Worm (Caenorhabditis elegans): Measurements from ENCODE around the gene iff-1.

iff-1 gene

DNA sequence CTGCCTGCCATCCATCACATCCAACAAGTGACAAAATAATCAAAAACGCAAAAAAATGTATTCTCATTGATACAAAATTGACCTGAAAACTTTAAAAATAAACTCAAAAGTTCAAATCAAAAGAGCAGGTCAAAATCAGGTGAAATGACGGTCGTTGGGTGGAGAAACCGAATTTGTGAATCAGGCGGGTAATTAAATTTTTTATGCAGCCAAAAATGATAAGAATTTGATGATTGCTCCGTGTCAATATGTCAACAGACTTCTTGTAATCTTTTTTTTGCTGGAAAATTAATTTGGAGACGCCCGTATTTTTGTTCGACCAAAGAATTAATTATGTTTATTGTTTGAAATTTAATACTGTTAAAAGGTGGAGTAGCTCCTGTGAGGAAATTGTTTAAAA lies 33.1 kb downstream of the iff-1 start, which contains the start of gene ncx-6:
ncx-6 (minus strand) TSS at position 88 of the 400 bp plus-strand sequence.
- peak; percentile 0 for TF ChIP-seq pqm-1 (tag; optimal IDR thresholded peaks at IDR 0.05)
- no peak for TF ChIP-seq nhr-76 (tag; optimal IDR thresholded peaks at IDR 0.05)
- TF ChIP-seq elt-2 (tag; optimal IDR thresholded peaks at IDR 0.05), result peak; percentile 76

DNA sequence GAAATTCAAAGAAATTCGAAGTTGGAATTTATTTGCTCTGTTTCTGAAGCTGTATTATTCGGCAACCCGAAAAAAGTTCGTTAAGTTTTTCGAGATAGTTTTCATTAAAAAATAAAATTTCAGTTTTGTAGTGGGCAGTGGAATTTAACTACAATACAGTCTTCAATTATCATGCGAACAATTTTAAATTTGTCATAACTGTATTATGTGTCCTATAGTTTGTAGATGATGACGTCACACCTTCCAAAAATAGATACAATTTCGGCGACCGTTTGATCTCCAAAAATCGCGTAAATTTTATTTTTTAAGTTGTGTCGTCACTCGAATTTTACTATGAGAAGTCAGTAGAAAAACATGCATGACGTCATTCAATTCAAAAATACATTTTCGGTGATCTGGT lies 33.8 kb downstream of the iff-1 start:
- no peak for TF ChIP-seq nhr-25 (tag; optimal IDR thresholded peaks at IDR 0.05)
- TF ChIP-seq zag-1 (tag; optimal IDR thresholded peaks at IDR 0.05), result no peak
- TF ChIP-seq nhr-237 (tag; optimal IDR thresholded peaks at IDR 0.05), result no peak
- TF ChIP-seq mml-1 (tag; optimal IDR thresholded peaks at IDR 0.05), result no peak
- no peak for TF ChIP-seq daf-12 (tag; optimal IDR thresholded peaks at IDR 0.05)

- TF ChIP-seq ama-1 (optimal IDR thresholded peaks at IDR 0.05) (no peak), sea-2 (GFP tag; optimal IDR thresholded peaks at IDR 0.05) (no peak)
Observed at ce11 chrIII:9711163-9711562, 35.8 kb downstream of the iff-1 start.

DNA sequence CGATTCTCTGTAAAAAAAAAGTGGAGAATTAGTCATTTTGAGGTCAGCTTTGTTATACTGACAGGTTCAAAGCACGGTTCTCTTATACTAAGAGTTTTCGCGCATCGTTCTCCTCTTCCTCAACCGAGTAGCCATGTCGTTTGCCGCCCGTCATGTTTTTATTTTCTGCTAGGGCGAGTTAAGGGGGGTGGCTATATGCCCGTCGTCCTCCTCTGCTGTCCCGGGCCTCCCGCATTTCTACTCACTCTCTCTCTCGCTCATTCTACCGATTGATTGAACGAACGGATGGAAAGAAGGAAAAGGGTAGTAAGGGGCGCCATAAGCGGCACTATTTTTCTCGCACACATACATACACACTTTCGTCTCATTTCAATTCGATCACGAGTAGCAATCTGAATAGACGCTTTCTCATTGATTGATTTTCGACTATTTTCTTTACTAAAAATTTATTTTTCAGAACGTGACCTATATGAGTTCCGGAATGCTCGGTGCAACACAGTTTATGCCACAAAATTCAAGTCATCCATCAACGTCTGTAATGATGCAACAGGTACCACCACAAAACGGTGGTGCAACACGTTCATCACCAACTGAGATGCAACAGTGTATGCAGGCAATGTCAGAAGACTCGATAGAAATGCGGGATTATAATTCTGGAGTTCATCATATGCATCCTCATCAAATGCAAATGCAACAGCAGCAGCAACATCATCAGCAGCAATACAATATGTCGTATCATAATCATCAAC lies 41.7 kb downstream of the iff-1 start:
- TF ChIP-seq egl-5 (tag; optimal IDR thresholded peaks at IDR 0.05) (peak; percentile 18), lin-39 (tag; optimal IDR thresholded peaks at IDR 0.05) (peak; percentile 41), elt-3 (tag; optimal IDR thresholded peaks at IDR 0.05) (no peak)

DNA sequence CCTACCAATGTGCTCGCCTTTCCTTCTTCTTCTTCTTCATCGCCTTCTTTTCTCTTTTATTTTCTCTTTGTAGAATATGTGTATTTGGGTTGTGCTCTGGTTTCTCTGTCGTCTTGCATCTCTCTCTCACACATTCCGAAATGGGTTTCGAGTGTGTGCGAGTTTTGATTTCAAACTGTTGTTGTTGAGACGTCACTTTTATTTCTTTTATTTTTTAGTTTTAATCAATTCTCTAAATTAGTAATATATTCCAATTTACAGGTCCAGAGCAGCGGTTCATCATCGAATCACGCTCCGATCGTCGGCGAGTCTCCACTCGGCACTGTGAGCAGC lies 42.4 kb downstream of the iff-1 start:
- no peak for TF ChIP-seq jun-1 (tag; optimal IDR thresholded peaks at IDR 0.05)
- TF ChIP-seq nhr-12 (tag; optimal IDR thresholded peaks at IDR 0.05), result no peak
- peak; percentile 22 for TF ChIP-seq nfya-1 (tag; optimal IDR thresholded peaks at IDR 0.05; ENCODE audit: insufficient read depth)

DNA sequence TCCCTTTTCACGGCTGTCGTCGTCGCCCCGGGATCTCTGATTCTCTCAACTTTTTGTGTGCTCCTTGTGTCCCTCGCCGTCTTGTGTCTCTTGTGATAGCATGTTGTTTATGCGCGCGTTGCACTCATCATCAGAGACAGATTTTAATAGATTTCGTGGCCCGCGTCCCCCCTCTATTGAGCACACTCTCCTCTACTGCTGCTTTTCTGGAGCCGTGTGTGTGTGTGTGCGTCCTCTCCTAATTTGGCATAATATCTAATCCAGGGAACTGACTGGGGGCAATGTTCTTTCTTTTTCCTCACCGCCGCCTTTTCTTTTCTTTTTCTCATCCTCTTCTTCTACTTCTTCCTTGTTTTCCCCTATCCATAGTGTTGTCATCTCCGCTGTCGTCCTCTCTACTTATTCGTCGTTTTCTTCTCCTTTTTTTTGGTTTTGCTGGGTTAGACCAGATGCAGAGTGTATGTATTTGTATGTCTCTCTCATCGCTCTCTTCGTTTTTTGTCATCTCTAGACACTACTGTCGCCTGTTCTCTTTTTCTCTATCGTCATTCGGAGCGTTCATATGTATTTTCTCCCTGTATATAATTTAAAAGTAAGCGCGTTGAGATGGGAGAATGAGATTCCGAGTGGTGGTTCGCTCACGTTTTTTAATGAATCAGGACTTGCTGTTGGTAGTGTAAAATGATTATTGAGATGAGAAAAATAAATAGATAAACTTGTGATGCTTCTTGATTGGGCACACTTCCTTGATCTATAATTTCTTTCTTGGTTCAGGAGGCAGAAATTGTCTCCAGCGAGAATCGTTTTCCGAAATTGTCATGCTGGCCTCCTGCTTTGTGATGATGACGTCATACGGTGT lies 43.0 kb downstream of the iff-1 start:
- TF ChIP-seq elt-1 (tag; optimal IDR thresholded peaks at IDR 0.05) (no peak), lin-39 (tag; optimal IDR thresholded peaks at IDR 0.05) (peak; percentile 75), daf-12 (tag; optimal IDR thresholded peaks at IDR 0.05) (no peak), ceh-16 (tag; optimal IDR thresholded peaks at IDR 0.05) (no peak), lin-15B (tag; optimal IDR thresholded peaks at IDR 0.05) (no peak), unc-39 (tag; optimal IDR thresholded peaks at IDR 0.05) (no peak), fkh-2 (tag; optimal IDR thresholded peaks at IDR 0.05) (no peak), snpc-4 (tag; optimal IDR thresholded peaks at IDR 0.05) (peak; percentile 3), ceh-82 (tag; optimal IDR thresholded peaks at IDR 0.05) (peak; percentile 37), lsy-12 (tag; optimal IDR thresholded peaks at IDR 0.05) (no peak), jun-1 (tag; optimal IDR thresholded peaks at IDR 0.05) (peak; percentile 2), nhr-23 (tag; optimal IDR thresholded peaks at IDR 0.05) (peak; percentile 45), nhr-77 (tag; optimal IDR thresholded peaks at IDR 0.05) (no peak), egl-5 (tag; optimal IDR thresholded peaks at IDR 0.05) (no peak), ama-1 (optimal IDR thresholded peaks at IDR 0.05) (peak; percentile 3), nhr-11 (tag; optimal IDR thresholded peaks at IDR 0.05) (no peak), fkh-10 (GFP tag; optimal IDR thresholded peaks at IDR 0.05) (no peak), ceh-9 (tag; optimal IDR thresholded peaks at IDR 0.05) (no peak), zag-1 (tag; optimal IDR thresholded peaks at IDR 0.05) (peak; percentile 20), pha-4 (tag; optimal IDR thresholded peaks at IDR 0.05) (peak; percentile 40), aly-2 (tag; optimal IDR thresholded peaks at IDR 0.05) (no peak), nhr-12 (tag; optimal IDR thresholded peaks at IDR 0.05) (no peak), mdl-1 (tag; optimal IDR thresholded peaks at IDR 0.05) (peak; percentile 33), nfya-1 (tag; optimal IDR thresholded peaks at IDR 0.05; ENCODE audit: insufficient read depth) (peak; percentile 23), skn-1 (tag; optimal IDR thresholded peaks at IDR 0.05) (no peak), eor-1 (tag; optimal IDR thresholded peaks at IDR 0.05) (no peak), hmg-11 (tag; optimal IDR thresholded peaks at IDR 0.05) (peak; percentile 49), mml-1 (tag; optimal IDR thresholded peaks at IDR 0.05) (no peak), fos-1 (tag; optimal IDR thresholded peaks at IDR 0.05) (no peak), nhr-28 (tag; optimal IDR thresholded peaks at IDR 0.05) (no peak), sea-2 (GFP tag; optimal IDR thresholded peaks at IDR 0.05) (no peak), ztf-4 (tag; optimal IDR thresholded peaks at IDR 0.05) (no peak), elt-2 (tag; optimal IDR thresholded peaks at IDR 0.05) (peak; percentile 12), tbx-2 (tag; optimal IDR thresholded peaks at IDR 0.05) (peak; percentile 40)

Measured in whole organism, L3 larva.